Fruit fly (Drosophila melanogaster) whole organism: ENCODE data around the gene Yod1.

Experiments used
- CG8478 ChIP-seq: fragments of >200 bp; optimal IDR thresholded peaks from 2 replicates; lab custom pipeline; 2018; ENCODE audit warnings: inconsistent platforms
- Dll ChIP-seq: fragments of >200 bp; optimal IDR thresholded peaks from 2 replicates; lab custom pipeline; 2017
- EcR ChIP-seq, 2 experiments: fragments of >200 bp; optimal IDR thresholded peaks; 2 replicates each; lab custom pipeline; 2017; ENCODE audit warnings: missing biosample characterization in 2 of 2, missing genetic modification characterization in 2 of 2, missing genetic modification reagents in 2 of 2
- pan ChIP-seq: fragments of >200 bp; optimal IDR thresholded peaks from 2 replicates; lab custom pipeline; 2017
- psq ChIP-seq: fragments of >200 bp; optimal IDR thresholded peaks from 2 replicates; lab custom pipeline; 2017
- usp ChIP-seq: fragments of >200 bp; optimal IDR thresholded peaks from 2 replicates; lab custom pipeline; 2017; ENCODE audit warnings: missing biosample characterization, missing genetic modification characterization, mixed read lengths

Yod1 gene

dm6 chr3L:5133704-5134430 is at the start of gene Yod1:
Gene Yod1, plus strand, starts transcription at chr3L:5133871.
- no peak for TF ChIP-seq psq (lab: Kevin White, UChicago)

- TF ChIP-seq Dll (lab: Kevin White, UChicago) (no peak), EcR (GFP tag; optimal IDR thresholded peaks at IDR 0.05; lab: Kevin White, UChicago) (no peak), CG8478 (lab: Kevin White, UChicago) (no peak), pan (lab: Kevin White, UChicago) (no peak), psq (lab: Kevin White, UChicago) (no peak), usp (no peak)
Measured at dm6 chr3L:5096674-5097073, 37.0 kb upstream of the Yod1 start.

- TF ChIP-seq usp, result no peak
- TF ChIP-seq psq (lab: Kevin White, UChicago), result no peak
- TF ChIP-seq Dll (lab: Kevin White, UChicago), result no peak
- no peak for TF ChIP-seq pan (lab: Kevin White, UChicago)
- no peak for TF ChIP-seq EcR (GFP tag; optimal IDR thresholded peaks at IDR 0.05; lab: Kevin White, UChicago)
- no peak for TF ChIP-seq CG8478 (lab: Kevin White, UChicago)
Measured at dm6 chr3L:5102050-5102449, 31.6 kb upstream of the Yod1 start.

dm6 chr3L:5125202-5125601 is 8.5 kb upstream of the Yod1 start:
- TF ChIP-seq pan (lab: Kevin White, UChicago) (no peak), usp (no peak), psq (lab: Kevin White, UChicago) (no peak), Dll (lab: Kevin White, UChicago) (no peak), EcR (GFP tag; optimal IDR thresholded peaks at IDR 0.05; lab: Kevin White, UChicago) (no peak), CG8478 (lab: Kevin White, UChicago) (no peak)

- TF ChIP-seq psq (lab: Kevin White, UChicago) (no peak), CG8478 (lab: Kevin White, UChicago) (no peak), Dll (lab: Kevin White, UChicago) (no peak), pan (lab: Kevin White, UChicago) (no peak), EcR (GFP tag; optimal IDR thresholded peaks at IDR 0.05; lab: Kevin White, UChicago) (no peak), usp (no peak)
Measured at dm6 chr3L:5127609-5128008, 6.1 kb upstream of the Yod1 start.

- TF ChIP-seq pan (lab: Kevin White, UChicago) (no peak), psq (lab: Kevin White, UChicago) (no peak), EcR (GFP tag; optimal IDR thresholded peaks at IDR 0.05; lab: Kevin White, UChicago) (no peak), Dll (lab: Kevin White, UChicago) (no peak), CG8478 (lab: Kevin White, UChicago) (no peak), usp (no peak)
Measured at dm6 chr3L:5128214-5128613, 5.5 kb upstream of the Yod1 start.

dm6 chr3L:5129199-5129598 is 4.5 kb upstream of the Yod1 start, which contains the start of gene CG4597:
Gene CG4597, plus strand, starts transcription at chr3L:5129499.
- TF ChIP-seq Dll (lab: Kevin White, UChicago) (no peak), EcR (GFP tag; optimal IDR thresholded peaks at IDR 0.05; lab: Kevin White, UChicago) (no peak), CG8478 (lab: Kevin White, UChicago) (no peak)

dm6 chr3L:5130508-5130907 is 3.2 kb upstream of the Yod1 start:
- no peak for TF ChIP-seq psq (lab: Kevin White, UChicago)
- no peak for TF ChIP-seq Dll (lab: Kevin White, UChicago)
- TF ChIP-seq pan (lab: Kevin White, UChicago), result no peak
- TF ChIP-seq usp, result no peak
- TF ChIP-seq EcR (GFP tag; optimal IDR thresholded peaks at IDR 0.05; lab: Kevin White, UChicago), result no peak
- TF ChIP-seq CG8478 (lab: Kevin White, UChicago), result no peak

dm6 chr3L:5131245-5131644 is 2.4 kb upstream of the Yod1 start, which contains the start of gene CG15212:
Gene CG15212, plus strand, starts transcription at chr3L:5131545.
- TF ChIP-seq CG8478 (lab: Kevin White, UChicago) (no peak), Dll (lab: Kevin White, UChicago) (no peak), usp (no peak), psq (lab: Kevin White, UChicago) (no peak)

- TF ChIP-seq CG8478 (lab: Kevin White, UChicago), result no peak
- TF ChIP-seq Dll (lab: Kevin White, UChicago), result no peak
- no peak for TF ChIP-seq pan (lab: Kevin White, UChicago)
- TF ChIP-seq EcR (GFP tag; optimal IDR thresholded peaks at IDR 0.05; lab: Kevin White, UChicago), result no peak
- TF ChIP-seq usp, result no peak
- TF ChIP-seq psq (lab: Kevin White, UChicago), result no peak
Measured at dm6 chr3L:5132966-5133365, 705 bp upstream of the Yod1 start, which contains the start of gene CG15213. Gene CG15213, minus strand, starts transcription at chr3L:5133220.

dm6 chr3L:5136123-5136522 is 2.5 kb downstream of the Yod1 start, which contains the start of the genes CG10674 and CG4611:
Gene CG10674, minus strand, starts transcription at chr3L:5136292.
Gene CG4611, plus strand, starts transcription at chr3L:5136376.
- TF ChIP-seq Dll (lab: Kevin White, UChicago) (no peak), EcR (GFP tag; optimal IDR thresholded peaks at IDR 0.05; lab: Kevin White, UChicago) (no peak), usp (no peak), psq (lab: Kevin White, UChicago) (no peak), CG8478 (lab: Kevin White, UChicago) (no peak), pan (lab: Kevin White, UChicago) (no peak)

dm6 chr3L:5139312-5139711 is 5.6 kb downstream of the Yod1 start, which contains the start of the genes Tcs5 and CHMP2B:
Gene Tcs5, minus strand, starts transcription at chr3L:5139395.
Gene CHMP2B, plus strand, starts transcription at chr3L:5139619.
- TF ChIP-seq CG8478 (lab: Kevin White, UChicago), result no peak
- TF ChIP-seq pan (lab: Kevin White, UChicago), result no peak
- no peak for TF ChIP-seq EcR (GFP tag; optimal IDR thresholded peaks at IDR 0.05; lab: Kevin White, UChicago)
- TF ChIP-seq usp, result no peak
- no peak for TF ChIP-seq Dll (lab: Kevin White, UChicago)
- TF ChIP-seq psq (lab: Kevin White, UChicago), result no peak
